Fruit fly (Drosophila melanogaster) whole organism, adult: ENCODE measurements around the gene CG34051.

Source experiments
- Mnt ChIP-seq: fragments of 200-800 bp; sonication (Bioruptor generic); optimal IDR thresholded peaks from 2 replicates; lab custom pipeline; 2016; ENCODE audit warnings: missing biosample characterization, mild to moderate bottlenecking, missing genetic modification characterization
- cnc ChIP-seq, 2 experiments: fragments of >200 bp; optimal IDR thresholded peaks; 2 replicates each; lab custom pipeline; 2017
- pad ChIP-seq: fragments of 200-800 bp; sonication (Bioruptor generic); optimal IDR thresholded peaks from 3 replicates; lab custom pipeline; 2017; ENCODE audit warnings: missing biosample characterization, missing genetic modification characterization, mild to moderate bottlenecking, moderate library complexity, missing genetic modification reagents
- tj ChIP-seq: fragments of 200-800 bp; sonication (Bioruptor generic); optimal IDR thresholded peaks from 3 replicates; lab custom pipeline; 2017; ENCODE audit warnings: missing biosample characterization, mild to moderate bottlenecking, missing genetic modification characterization, moderate library complexity

dm6 chr2L:19963836-19964235 is 3.0 kb upstream of the CG34051 start, which contains the start of gene CG10680:
- TF ChIP-seq pad (no peak), cnc (optimal IDR thresholded peaks at IDR 0.05; lab: Kevin White, UChicago) (no peak), Mnt (no peak), tj (GFP tag; lab: Kevin White, UChicago) (no peak)
